Fruit fly (Drosophila melanogaster): ENCODE results near the gene Gr98b.

dm6 chr3R:27497616-27498015 is 44.7 kb upstream of the Gr98b start:
- TF ChIP-seq CG8478 (optimal IDR thresholded peaks at IDR 0.05) (no peak), usp (GFP tag; optimal IDR thresholded peaks at IDR 0.05) (no peak), psq (optimal IDR thresholded peaks at IDR 0.05) (no peak), pan (optimal IDR thresholded peaks at IDR 0.05) (no peak), Dll (optimal IDR thresholded peaks at IDR 0.05) (no peak), EcR (GFP tag; optimal IDR thresholded peaks at IDR 0.05) (no peak)
